Fruit fly (Drosophila melanogaster) whole organism, adult: ENCODE measurements around the gene Galphaf.
A peak's percentile ranks its signal among the peaks of the same experiment; 100 is the strongest.

Experiments used
- CG11617 ChIP-seq: fragments of 200-800 bp; sonication (Bioruptor generic); optimal IDR thresholded peaks from 2 replicates; lab custom pipeline; 2017; ENCODE audit warnings: mild to moderate bottlenecking, missing biosample characterization, missing genetic modification reagents, missing genetic modification characterization
- CG12768 ChIP-seq: fragments of 200-800 bp; sonication (Bioruptor generic); optimal IDR thresholded peaks from 2 replicates; lab custom pipeline; 2017; ENCODE audit warnings: missing biosample characterization, missing genetic modification characterization, mild to moderate bottlenecking, moderate library complexity, missing genetic modification reagents
- CG14711 ChIP-seq: fragments of 200-800 bp; sonication (Bioruptor generic); optimal IDR thresholded peaks from 2 replicates; lab custom pipeline; 2018; ENCODE audit warnings: missing biosample characterization, mild to moderate bottlenecking, missing genetic modification characterization, moderate library complexity
- CG1620 ChIP-seq: fragments of 200-800 bp; sonication (Bioruptor generic); optimal IDR thresholded peaks from 2 replicates; lab custom pipeline; 2016; ENCODE audit warnings: missing biosample characterization, missing genetic modification characterization
- CG33017 ChIP-seq: fragments of 200-800 bp; sonication (Bioruptor generic); optimal IDR thresholded peaks from 2 replicates; lab custom pipeline; 2018; ENCODE audit warnings: missing biosample characterization, mild to moderate bottlenecking, missing genetic modification characterization, moderate library complexity
- CG5204 ChIP-seq: fragments of 200-800 bp; sonication (Bioruptor generic); optimal IDR thresholded peaks from 2 replicates; lab custom pipeline; 2016; ENCODE audit warnings: missing biosample characterization, missing genetic modification characterization
- CG7045 ChIP-seq: fragments of 200-800 bp; sonication (Bioruptor generic); optimal IDR thresholded peaks from 2 replicates; lab custom pipeline; 2017; ENCODE audit warnings: missing biosample characterization, mild to moderate bottlenecking, missing genetic modification characterization
- CG7101 ChIP-seq: fragments of 200-800 bp; sonication (Bioruptor generic); optimal IDR thresholded peaks from 2 replicates; lab custom pipeline; 2018; ENCODE audit warnings: missing biosample characterization, mild to moderate bottlenecking, missing genetic modification characterization, moderate library complexity
- Clk ChIP-seq: fragments of 200-800 bp; sonication (Bioruptor generic); optimal IDR thresholded peaks from 2 replicates; lab custom pipeline; 2017; ENCODE audit warnings: missing biosample characterization, missing genetic modification characterization
- Crg-1 ChIP-seq: fragments of 200-800 bp; sonication (Bioruptor generic); optimal IDR thresholded peaks from 2 replicates; lab custom pipeline; 2016; ENCODE audit warnings: missing biosample characterization, missing genetic modification characterization
- Hr96 ChIP-seq: fragments of 200-800 bp; sonication (Bioruptor generic); optimal IDR thresholded peaks from 2 replicates; lab custom pipeline; 2016; ENCODE audit warnings: missing biosample characterization, missing genetic modification characterization
- Mnt ChIP-seq: fragments of 200-800 bp; sonication (Bioruptor generic); optimal IDR thresholded peaks from 2 replicates; lab custom pipeline; 2016; ENCODE audit warnings: missing biosample characterization, mild to moderate bottlenecking, missing genetic modification characterization
- bab1 ChIP-seq: fragments of 200-800 bp; sonication (Bioruptor generic); optimal IDR thresholded peaks from 3 replicates; lab custom pipeline; 2019; ENCODE audit warnings: missing biosample characterization, mild to moderate bottlenecking, missing genetic modification characterization, moderate library complexity
- cic ChIP-seq: fragments of 200-800 bp; sonication (Bioruptor generic); optimal IDR thresholded peaks from 2 replicates; lab custom pipeline; 2017; ENCODE audit warnings: missing biosample characterization, mild to moderate bottlenecking, missing genetic modification characterization, moderate library complexity
- cnc ChIP-seq, 2 experiments: fragments of >200 bp; optimal IDR thresholded peaks; 2 replicates each; lab custom pipeline; 2017
- kay ChIP-seq: fragments of 200-800 bp; sonication (Bioruptor generic); peaks from one replicate; lab custom pipeline; 2016; ENCODE audit warnings: missing biosample characterization, missing genetic modification characterization, borderline replicate concordance
- ovo ChIP-seq: fragments of 200-800 bp; sonication (Bioruptor generic); optimal IDR thresholded peaks from 2 replicates; lab custom pipeline; 2016; ENCODE audit warnings: missing biosample characterization, missing genetic modification characterization
- pad ChIP-seq: fragments of 200-800 bp; sonication (Bioruptor generic); optimal IDR thresholded peaks from 3 replicates; lab custom pipeline; 2017; ENCODE audit warnings: missing biosample characterization, missing genetic modification characterization, mild to moderate bottlenecking, moderate library complexity, missing genetic modification reagents
- tj ChIP-seq: fragments of 200-800 bp; sonication (Bioruptor generic); optimal IDR thresholded peaks from 3 replicates; lab custom pipeline; 2017; ENCODE audit warnings: missing biosample characterization, mild to moderate bottlenecking, missing genetic modification characterization, moderate library complexity
- toe ChIP-seq: fragments of 200-800 bp; sonication (Bioruptor generic); optimal IDR thresholded peaks from 2 replicates; lab custom pipeline; 2016; ENCODE audit warnings: missing biosample characterization, missing genetic modification characterization

Galphaf gene

DNA sequence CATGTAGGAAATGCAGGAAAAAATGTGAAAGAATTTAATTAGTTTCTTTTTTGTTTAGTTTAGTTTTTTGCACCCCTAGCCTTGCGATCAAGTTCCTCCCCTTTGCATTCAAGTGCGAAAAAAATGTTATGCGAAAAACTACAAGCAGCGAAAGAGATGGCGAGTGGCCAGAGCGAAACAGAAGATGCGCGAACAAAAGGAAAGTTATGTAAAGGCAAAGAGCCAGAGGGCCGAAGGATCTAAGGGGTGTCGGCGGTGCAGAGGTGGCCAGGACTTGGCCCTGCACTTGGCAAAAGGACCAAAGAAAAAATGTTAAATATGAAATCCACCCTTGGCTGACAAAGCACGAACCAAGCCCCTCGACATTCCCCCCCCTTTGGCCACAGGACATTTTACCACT lies 33.6 kb downstream of the Galphaf start:
- TF ChIP-seq kay = no peak
- TF ChIP-seq CG5204 (GFP tag; lab: Kevin White, UChicago) = no peak
- no peak for TF ChIP-seq CG33017
- no peak for TF ChIP-seq CG11617 (GFP tag; lab: Kevin White, UChicago)
- no peak for TF ChIP-seq CG14711 (tag; lab: Kevin White, UChicago)
- no peak for TF ChIP-seq Mnt
- TF ChIP-seq ovo (GFP tag; lab: Kevin White, UChicago) = no peak
- no peak for TF ChIP-seq Hr96
- no peak for TF ChIP-seq cic (GFP tag; lab: Kevin White, UChicago)
- no peak for TF ChIP-seq cnc (optimal IDR thresholded peaks at IDR 0.05; lab: Kevin White, UChicago)
- TF ChIP-seq toe (GFP tag; lab: Kevin White, UChicago) = no peak
- no peak for TF ChIP-seq CG1620 (GFP tag; lab: Kevin White, UChicago)
- TF ChIP-seq pad (GFP tag; lab: Kevin White, UChicago) = no peak
- no peak for TF ChIP-seq CG7045 (GFP tag; lab: Kevin White, UChicago)
- no peak for TF ChIP-seq CG12768
- no peak for TF ChIP-seq Crg-1 (GFP tag; lab: Kevin White, UChicago)
- no peak for TF ChIP-seq Clk (GFP tag; lab: Kevin White, UChicago)

DNA sequence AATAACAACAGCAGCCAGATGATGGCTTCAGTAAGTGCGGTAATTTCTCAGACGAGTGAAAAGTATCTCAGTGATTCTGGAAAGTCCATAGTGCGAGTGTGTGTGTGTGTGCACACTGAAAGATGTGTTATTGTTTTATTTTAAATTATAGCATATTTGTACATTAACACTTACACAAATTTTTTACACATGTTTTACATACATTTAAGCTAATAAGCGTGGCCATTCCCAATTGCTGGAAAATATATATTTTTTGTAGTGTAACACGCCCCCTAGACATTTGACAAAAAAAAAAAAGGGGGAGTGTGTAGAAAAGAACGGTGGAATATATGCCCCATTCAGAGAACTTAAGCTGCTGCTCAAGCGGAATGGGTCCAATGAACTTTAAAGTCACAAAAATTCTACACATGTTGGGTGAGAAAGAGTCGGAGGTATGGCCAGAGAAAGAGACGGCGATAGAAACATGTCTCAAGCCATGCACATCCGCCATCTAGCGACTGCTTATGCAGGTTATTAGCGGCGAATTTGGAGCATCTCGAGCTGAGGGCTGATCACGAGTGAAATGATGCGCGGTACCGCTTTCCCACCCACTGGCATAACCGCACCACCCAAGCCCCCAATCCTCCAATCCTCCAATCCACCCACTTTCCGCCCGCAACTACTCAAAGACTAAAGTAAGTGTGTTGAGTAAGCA lies 35.7 kb downstream of the Galphaf start:
- TF ChIP-seq Crg-1 (GFP tag; lab: Kevin White, UChicago) = no peak

DNA sequence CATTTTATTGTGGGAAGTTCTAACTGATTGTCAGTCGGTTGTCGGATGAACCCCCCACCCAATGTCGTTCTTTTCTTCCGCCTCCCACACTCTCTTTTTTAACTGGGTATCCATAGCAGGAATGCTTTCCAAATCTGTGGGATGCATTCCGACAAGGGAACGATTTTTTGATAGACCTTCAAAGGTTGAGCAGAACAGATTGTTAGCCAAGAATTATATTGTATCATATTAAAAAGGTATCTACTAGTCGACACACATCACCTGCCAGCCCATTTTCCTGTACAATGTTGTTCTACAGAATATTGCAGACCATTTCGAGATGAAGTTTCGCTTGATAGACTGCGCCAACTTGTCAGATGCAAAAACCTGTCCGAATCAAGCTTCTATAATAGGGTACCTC lies 37.9 kb downstream of the Galphaf start:
- TF ChIP-seq Mnt (no peak), Hr96 (no peak), CG1620 (GFP tag; lab: Kevin White, UChicago) (no peak), CG33017 (no peak), CG12768 (no peak), toe (GFP tag; lab: Kevin White, UChicago) (no peak), cic (GFP tag; lab: Kevin White, UChicago) (no peak), pad (GFP tag; lab: Kevin White, UChicago) (no peak), tj (GFP tag; lab: Kevin White, UChicago) (no peak), Crg-1 (GFP tag; lab: Kevin White, UChicago) (no peak), kay (no peak), Clk (GFP tag; lab: Kevin White, UChicago) (no peak), CG7101 (tag; lab: Kevin White, UChicago) (no peak), CG5204 (GFP tag; lab: Kevin White, UChicago) (no peak)

DNA sequence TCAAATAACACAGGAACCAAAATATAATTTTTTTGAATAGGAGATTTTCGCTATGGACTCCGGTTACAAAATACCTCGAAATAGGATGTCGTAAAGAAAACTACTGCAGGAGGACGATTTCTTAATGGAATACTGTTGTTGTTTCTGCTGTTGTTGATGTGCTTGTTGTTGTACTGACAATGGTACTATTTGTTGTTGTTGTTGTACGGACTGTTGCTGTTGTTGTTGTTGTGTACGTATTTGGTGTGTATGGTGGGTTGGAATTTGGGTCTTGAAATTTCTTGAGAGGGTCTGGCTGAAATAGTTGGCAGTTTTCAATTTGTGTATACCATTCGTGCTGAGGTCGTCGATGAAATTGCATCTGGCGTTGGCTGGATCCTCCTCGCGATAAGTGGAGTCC lies 41.5 kb downstream of the Galphaf start:
- TF ChIP-seq toe (GFP tag; lab: Kevin White, UChicago) (no peak), CG7045 (GFP tag; lab: Kevin White, UChicago) (no peak), Clk (GFP tag; lab: Kevin White, UChicago) (no peak)

DNA sequence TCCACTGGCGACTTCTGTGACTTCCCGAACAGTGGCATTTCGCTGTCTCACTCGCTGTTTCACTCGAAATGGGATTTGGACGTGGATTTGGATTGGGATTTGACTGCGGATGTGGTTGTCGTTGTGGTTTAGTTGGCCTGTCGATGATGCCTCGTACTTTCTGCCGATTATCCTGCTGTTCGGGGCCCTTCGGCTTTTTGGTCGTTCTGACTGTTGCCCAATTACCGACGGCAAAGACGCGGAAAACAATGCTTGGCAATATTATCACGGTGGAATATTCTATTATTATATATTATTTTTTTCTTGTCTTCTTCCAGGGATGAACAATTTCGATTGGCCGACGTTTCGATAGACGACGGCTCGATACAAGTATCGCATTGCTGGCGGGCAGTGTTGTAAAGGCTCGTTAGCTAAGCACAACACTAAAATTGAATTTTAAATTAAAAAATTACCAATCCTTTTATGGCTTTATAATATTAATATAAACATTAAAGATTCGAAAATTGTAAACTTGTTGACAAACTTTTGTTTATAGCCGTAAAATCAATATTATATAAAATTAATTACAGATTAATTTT lies 52.5 kb downstream of the Galphaf start, which contains the start of gene Mo25:
Gene Mo25, minus strand, starts transcription at position 341 of the 578 bp plus-strand sequence.
- peak; percentile 5 for TF ChIP-seq cic (GFP tag; lab: Kevin White, UChicago)
- TF ChIP-seq tj (GFP tag; lab: Kevin White, UChicago) = peak; percentile 4
- peak; percentile 71 for TF ChIP-seq CG12768
- TF ChIP-seq Mnt = peak; percentile 76
- peak; percentile 60 for TF ChIP-seq CG33017
- peak; percentile 42 for TF ChIP-seq Clk (GFP tag; lab: Kevin White, UChicago)
- no peak for TF ChIP-seq ovo (GFP tag; lab: Kevin White, UChicago)
- TF ChIP-seq bab1 (GFP tag; lab: Kevin White, UChicago) = peak; percentile 62
- TF ChIP-seq kay = no peak
- TF ChIP-seq pad (GFP tag; lab: Kevin White, UChicago) = peak; percentile 65
- TF ChIP-seq toe (GFP tag; lab: Kevin White, UChicago) = peak; percentile 60
- peak; percentile 80 for TF ChIP-seq CG7101 (tag; lab: Kevin White, UChicago)
- TF ChIP-seq CG1620 (GFP tag; lab: Kevin White, UChicago) = peak; percentile 79
- TF ChIP-seq CG11617 (GFP tag; lab: Kevin White, UChicago) = peak; percentile 35
- peak; percentile 69 for TF ChIP-seq Crg-1 (GFP tag; lab: Kevin White, UChicago)
- TF ChIP-seq CG5204 (GFP tag; lab: Kevin White, UChicago) = no peak
- TF ChIP-seq Hr96 = no peak
- TF ChIP-seq CG14711 (tag; lab: Kevin White, UChicago) = peak; percentile 54
- no peak for TF ChIP-seq cnc (optimal IDR thresholded peaks at IDR 0.05; lab: Kevin White, UChicago)
- TF ChIP-seq CG7045 (GFP tag; lab: Kevin White, UChicago) = peak; percentile 16

DNA sequence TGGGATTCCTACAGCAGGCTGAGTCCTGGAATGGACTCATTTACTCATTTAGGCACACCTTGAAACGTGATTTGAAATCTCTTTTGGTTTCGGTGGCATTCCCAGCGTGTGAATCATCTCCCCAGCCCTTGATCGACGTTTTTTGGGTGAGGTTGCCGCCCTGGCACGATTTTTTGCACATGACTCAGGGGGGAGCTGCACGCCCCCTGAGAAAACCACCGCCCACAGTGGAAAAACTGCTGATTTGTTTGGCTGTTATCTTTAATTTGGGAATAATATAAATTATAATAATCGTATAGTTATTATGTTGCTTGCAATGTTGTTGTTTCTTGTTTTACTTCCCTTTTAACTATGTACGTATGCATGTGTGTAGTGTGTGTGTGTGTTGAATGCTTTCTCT lies 54.8 kb downstream of the Galphaf start:
- TF ChIP-seq bab1 (GFP tag; lab: Kevin White, UChicago) (peak; percentile 58), CG12768 (no peak), CG5204 (GFP tag; lab: Kevin White, UChicago) (no peak), Clk (GFP tag; lab: Kevin White, UChicago) (no peak), CG7101 (tag; lab: Kevin White, UChicago) (peak; percentile 37), Crg-1 (GFP tag; lab: Kevin White, UChicago) (no peak), kay (peak; percentile 94), Mnt (peak; percentile 78), pad (GFP tag; lab: Kevin White, UChicago) (no peak), cic (GFP tag; lab: Kevin White, UChicago) (no peak), tj (GFP tag; lab: Kevin White, UChicago) (peak; percentile 72), Hr96 (peak; percentile 1), CG7045 (GFP tag; lab: Kevin White, UChicago) (no peak), toe (GFP tag; lab: Kevin White, UChicago) (no peak), CG1620 (GFP tag; lab: Kevin White, UChicago) (no peak), CG14711 (tag; lab: Kevin White, UChicago) (peak; percentile 10), CG11617 (GFP tag; lab: Kevin White, UChicago) (peak; percentile 52), cnc (optimal IDR thresholded peaks at IDR 0.05; lab: Kevin White, UChicago) (no peak), CG33017 (no peak), ovo (GFP tag; lab: Kevin White, UChicago) (no peak)
